Fruit fly (Drosophila melanogaster) whole organism, embryonic: ENCODE measurements around the gene Cys.

Experiments
- Awh ChIP-seq: fragments of 200-800 bp; sonication (Bioruptor generic); IDR thresholded peaks from 2 replicates; pipeline ENCODE4, ENCODE4 v1.3.6; 2022; ENCODE audit warnings: missing biosample characterization, missing genetic modification characterization
- CG1024 ChIP-seq: fragments of 200-800 bp; sonication (Bioruptor generic); IDR thresholded peaks from 2 replicates; pipeline ENCODE4 v1.3.6; 2022; ENCODE audit warnings: missing biosample characterization, missing genetic modification characterization
- CG13624 ChIP-seq: fragments of 200-800 bp; sonication (Bioruptor generic); optimal IDR thresholded peaks from 2 replicates; lab custom pipeline; 2016; ENCODE audit warnings: missing biosample characterization, missing genetic modification characterization
- CG1602 ChIP-seq: fragments of 200-800 bp; sonication (Bioruptor generic); optimal IDR thresholded peaks from 3 replicates; lab custom pipeline; 2016; ENCODE audit warnings: missing biosample characterization, missing genetic modification characterization
- CG2129 ChIP-seq: fragments of 200-800 bp; sonication (Bioruptor generic); IDR thresholded peaks from 2 replicates; pipeline ENCODE4 v1.3.6; 2022; ENCODE audit warnings: missing biosample characterization, missing genetic modification characterization; ENCODE audit not compliant: partially characterized antibody
- CG31224 ChIP-seq: fragments of 200-800 bp; sonication (Bioruptor generic); IDR thresholded peaks from 2 replicates; pipeline ENCODE4 v1.3.6; 2022; ENCODE audit warnings: missing biosample characterization, missing genetic modification characterization
- CG3163 ChIP-seq: fragments of 200-800 bp; sonication (Bioruptor generic); optimal IDR thresholded peaks from 3 replicates; lab custom pipeline; 2016; ENCODE audit warnings: missing biosample characterization, missing genetic modification characterization
- CG3726 ChIP-seq: fragments of 200-800 bp; sonication (Bioruptor generic); IDR thresholded peaks from 3 replicates; pipeline ENCODE4, ENCODE4 v1.3.6; 2022; ENCODE audit warnings: missing biosample characterization, missing genetic modification characterization
- CG4424 ChIP-seq: fragments of 200-800 bp; sonication (Bioruptor generic); optimal IDR thresholded peaks from 3 replicates; lab custom pipeline; 2016; ENCODE audit warnings: missing biosample characterization, missing genetic modification characterization
- CG4617 ChIP-seq: fragments of 200-800 bp; sonication (Bioruptor generic); optimal IDR thresholded peaks from 3 replicates; lab custom pipeline; 2016; ENCODE audit warnings: missing biosample characterization, missing genetic modification characterization, borderline replicate concordance
- CG6791 ChIP-seq: fragments of 200-800 bp; sonication (Bioruptor generic); IDR thresholded peaks from 3 replicates; pipeline ENCODE4 v1.3.6; 2022; ENCODE audit warnings: missing biosample characterization, missing genetic modification characterization; ENCODE audit not compliant: partially characterized antibody
- CG7556 ChIP-seq: fragments of 200-800 bp; sonication (Bioruptor generic); optimal IDR thresholded peaks from 2 replicates; lab custom pipeline; 2017; ENCODE audit warnings: missing biosample characterization, mild to moderate bottlenecking, missing genetic modification characterization
- CG7786 ChIP-seq: fragments of 200-800 bp; sonication (Bioruptor generic); optimal IDR thresholded peaks from 2 replicates; lab custom pipeline; 2016; ENCODE audit warnings: missing biosample characterization, missing genetic modification characterization
- CG9797 ChIP-seq: fragments of 200-800 bp; sonication (Bioruptor generic); optimal IDR thresholded peaks from 3 replicates; lab custom pipeline; 2018; ENCODE audit warnings: missing biosample characterization, mild to moderate bottlenecking, missing genetic modification characterization
- CkIIα-i1 ChIP-seq: fragments of 200-800 bp; sonication (Bioruptor generic); IDR thresholded peaks from 2 replicates; pipeline ENCODE4 v1.3.6; 2022; ENCODE audit warnings: missing biosample characterization, missing genetic modification characterization
- Dek ChIP-seq: fragments of 200-800 bp; sonication (Bioruptor generic); optimal IDR thresholded peaks from 3 replicates; lab custom pipeline; 2019; ENCODE audit warnings: missing biosample characterization, mild to moderate bottlenecking, missing genetic modification characterization, moderate library complexity
- Dll ChIP-seq: fragments of 200-800 bp; sonication (Bioruptor generic); IDR thresholded peaks from 4 replicates; pipeline ENCODE4 v1.3.6; 2022; ENCODE audit warnings: missing biosample characterization, missing genetic modification characterization; ENCODE audit not compliant: partially characterized antibody
- Doc3 ChIP-seq: fragments of 200-800 bp; sonication (Bioruptor generic); IDR thresholded peaks from 3 replicates; pipeline ENCODE4 v1.3.6; 2022; ENCODE audit warnings: missing biosample characterization, missing genetic modification characterization; ENCODE audit not compliant: partially characterized antibody
- Drgx ChIP-seq: fragments of 200-800 bp; sonication (Bioruptor generic); IDR thresholded peaks from 2 replicates; pipeline ENCODE4 v1.3.6; 2022; ENCODE audit warnings: missing biosample characterization, missing genetic modification characterization
- Gug ChIP-seq: fragments of 200-800 bp; sonication (Bioruptor generic); IDR thresholded peaks from 4 replicates; pipeline ENCODE4 v1.3.6; 2022; ENCODE audit warnings: missing biosample characterization, missing genetic modification characterization
- Hr39 ChIP-seq: fragments of >200 bp; optimal IDR thresholded peaks from 2 replicates; lab custom pipeline; 2017
- Jarid2 ChIP-seq: fragments of 200-800 bp; sonication (Bioruptor generic); optimal IDR thresholded peaks from 3 replicates; lab custom pipeline; 2017; ENCODE audit warnings: mild to moderate bottlenecking, missing biosample characterization, missing genetic modification reagents, missing genetic modification characterization
- MTF-1 ChIP-seq: fragments of 200-800 bp; sonication (Bioruptor generic); optimal IDR thresholded peaks from 2 replicates; lab custom pipeline; 2018; ENCODE audit warnings: missing biosample characterization, mild to moderate bottlenecking, missing genetic modification characterization, borderline replicate concordance
- Rx ChIP-seq: fragments of 200-800 bp; sonication (Bioruptor generic); IDR thresholded peaks from 2 replicates; pipeline ENCODE4 v1.3.6; 2022; ENCODE audit warnings: missing biosample characterization, missing genetic modification characterization
- TFAM ChIP-seq: fragments of 200-800 bp; sonication (Bioruptor generic); optimal IDR thresholded peaks from 2 replicates; lab custom pipeline; 2017; ENCODE audit warnings: missing biosample characterization, missing genetic modification characterization, inconsistent platforms
- Xrp1 ChIP-seq: fragments of 200-800 bp; sonication (Bioruptor generic); IDR thresholded peaks from 2 replicates; pipeline ENCODE4 v1.3.6; 2022; ENCODE audit warnings: missing biosample characterization, missing genetic modification characterization
- ab ChIP-seq: fragments of 200-800 bp; sonication (Bioruptor generic); optimal IDR thresholded peaks from 2 replicates; lab custom pipeline; 2016; ENCODE audit warnings: missing biosample characterization, missing genetic modification characterization
- ac ChIP-seq: fragments of 200-800 bp; sonication (Bioruptor generic); optimal IDR thresholded peaks from 3 replicates; lab custom pipeline; 2017; ENCODE audit warnings: missing biosample characterization, mild to moderate bottlenecking, missing genetic modification characterization
- bcd ChIP-seq: fragments of 200-800 bp; sonication (Bioruptor generic); optimal IDR thresholded peaks from 2 replicates; lab custom pipeline; 2017; ENCODE audit warnings: missing biosample characterization, mild to moderate bottlenecking, missing genetic modification characterization
- bigmax ChIP-seq: fragments of 200-800 bp; sonication (Bioruptor generic); optimal IDR thresholded peaks from 2 replicates; lab custom pipeline; 2018; ENCODE audit warnings: missing biosample characterization, mild to moderate bottlenecking, missing genetic modification characterization
- croc ChIP-seq: fragments of 200-800 bp; sonication (Bioruptor generic); conservative IDR thresholded peaks from 3 replicates; pipeline ENCODE4 v1.3.6; 2022; ENCODE audit warnings: missing biosample characterization, missing genetic modification characterization
- crp ChIP-seq, 2 experiments: fragments of 200-800 bp; sonication (Bioruptor generic); optimal IDR thresholded peaks; 2 replicates in 1 of 2; 3 replicates in 1 of 2; lab custom pipeline; 2017; ENCODE audit warnings: missing biosample characterization in 2 of 2, missing genetic modification characterization in 2 of 2, mild to moderate bottlenecking in 1 of 2, moderate library complexity in 1 of 2
- da ChIP-seq: fragments of 200-800 bp; sonication (Bioruptor generic); optimal IDR thresholded peaks from 2 replicates; lab custom pipeline; 2016; ENCODE audit warnings: missing biosample characterization, missing genetic modification characterization
- dm ChIP-seq: fragments of 200-800 bp; sonication (Bioruptor generic); optimal IDR thresholded peaks from 3 replicates; lab custom pipeline; 2016; ENCODE audit warnings: missing biosample characterization, missing genetic modification characterization
- dpn ChIP-seq, 2 experiments: fragments of 200-800 bp; sonication (Bioruptor generic); optimal IDR thresholded peaks; 3 replicates each; lab custom pipeline; 2016; ENCODE audit warnings: missing biosample characterization in 2 of 2, missing genetic modification characterization in 2 of 2
- gcm ChIP-seq: fragments of 200-800 bp; sonication (Bioruptor generic); optimal IDR thresholded peaks from 2 replicates; lab custom pipeline; 2019; ENCODE audit warnings: missing biosample characterization, mild to moderate bottlenecking, missing genetic modification characterization, moderate library complexity
- gro ChIP-seq: fragments of 200-800 bp; sonication (Bioruptor generic); optimal IDR thresholded peaks from 2 replicates; lab custom pipeline; 2016; ENCODE audit warnings: missing biosample characterization, missing genetic modification characterization
- hb ChIP-seq: fragments of 200-800 bp; sonication (Bioruptor generic); IDR thresholded peaks from 3 replicates; pipeline ENCODE4 v1.3.6; 2022; ENCODE audit warnings: missing biosample characterization, missing genetic modification characterization; ENCODE audit not compliant: partially characterized antibody
- inv ChIP-seq: fragments of 200-800 bp; sonication (Bioruptor generic); IDR thresholded peaks from 2 replicates; pipeline ENCODE4 v1.3.6; 2022; ENCODE audit warnings: missing biosample characterization, missing genetic modification characterization; ENCODE audit not compliant: partially characterized antibody
- knrl ChIP-seq: fragments of 200-800 bp; sonication (Bioruptor generic); IDR thresholded peaks from 3 replicates; pipeline ENCODE4 v1.3.6; 2022; ENCODE audit warnings: missing biosample characterization, missing genetic modification characterization; ENCODE audit not compliant: partially characterized antibody
- maf-S ChIP-seq: fragments of 200-800 bp; sonication (Bioruptor generic); optimal IDR thresholded peaks from 2 replicates; lab custom pipeline; 2016; ENCODE audit warnings: missing biosample characterization, missing genetic modification characterization
- odd ChIP-seq: fragments of 200-800 bp; sonication (Bioruptor generic); optimal IDR thresholded peaks from 2 replicates; lab custom pipeline; 2017; ENCODE audit warnings: missing biosample characterization, mild to moderate bottlenecking, missing genetic modification characterization
- peb ChIP-seq: fragments of 200-800 bp; sonication (Bioruptor generic); IDR thresholded peaks from 2 replicates; pipeline ENCODE4 v1.3.6; 2022; ENCODE audit warnings: missing biosample characterization, missing genetic modification characterization
- phol ChIP-seq: fragments of 200-800 bp; sonication (Bioruptor generic); optimal IDR thresholded peaks from 3 replicates; lab custom pipeline; 2018; ENCODE audit warnings: missing biosample characterization, mild to moderate bottlenecking, missing genetic modification characterization, moderate library complexity
- pita ChIP-seq: fragments of 200-800 bp; sonication (Bioruptor generic); optimal IDR thresholded peaks from 2 replicates; lab custom pipeline; 2017; ENCODE audit warnings: missing biosample characterization, mild to moderate bottlenecking, missing genetic modification characterization
- run ChIP-seq: fragments of 200-800 bp; sonication (Bioruptor generic); optimal IDR thresholded peaks from 3 replicates; lab custom pipeline; 2018; ENCODE audit warnings: missing biosample characterization, mild to moderate bottlenecking, missing genetic modification characterization
- slbo ChIP-seq: fragments of 200-800 bp; sonication (Bioruptor generic); IDR thresholded peaks from 2 replicates; pipeline ENCODE4 v1.3.6; 2022; ENCODE audit warnings: missing biosample characterization, missing genetic modification characterization
- tx ChIP-seq: fragments of 200-800 bp; sonication (Bioruptor generic); optimal IDR thresholded peaks from 2 replicates; lab custom pipeline; 2016; ENCODE audit warnings: missing biosample characterization, missing genetic modification characterization
- yki ChIP-seq: fragments of >200 bp; optimal IDR thresholded peaks from 3 replicates; lab custom pipeline; 2018

Cys gene

DNA sequence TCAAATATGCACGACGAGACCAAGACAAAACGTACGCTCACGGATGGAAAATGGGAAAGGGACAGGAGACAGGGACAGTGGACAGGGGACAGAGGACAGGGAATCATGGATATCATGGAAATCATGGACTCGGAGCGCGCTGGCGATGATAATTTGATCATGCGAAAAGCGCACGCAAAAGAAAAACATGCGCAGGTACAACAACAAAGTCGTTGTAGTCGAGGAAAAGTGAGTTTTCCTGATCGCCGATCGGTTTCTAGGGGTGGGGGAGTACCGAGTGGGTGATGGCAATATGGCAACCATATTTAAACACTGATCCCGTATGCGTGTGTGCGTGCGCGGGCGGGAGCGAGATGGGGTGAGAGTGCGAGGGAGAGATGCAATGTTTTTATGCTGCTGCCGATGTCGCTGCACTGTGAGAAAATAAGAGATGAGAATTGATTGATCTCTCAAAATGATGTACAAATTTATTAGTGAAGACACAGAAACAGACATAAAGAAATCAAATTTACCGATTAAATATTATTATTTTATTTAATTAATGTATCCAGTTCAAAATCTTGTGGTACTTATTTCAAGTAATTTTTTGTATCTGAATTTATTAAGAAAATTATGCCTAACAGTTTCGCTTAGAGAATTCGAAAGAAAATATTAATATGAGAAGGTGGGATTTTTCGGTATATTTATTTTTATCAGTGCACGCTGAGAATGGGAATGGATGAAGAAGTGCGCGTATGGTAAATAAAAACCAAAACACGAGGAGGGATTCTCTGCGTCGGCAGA, 21.5 kb upstream of the Cys start (continued):
- TF ChIP-seq CG6791 (GFP tag; lab: Robert Waterston, UW), result no peak
- TF ChIP-seq MTF-1 (GFP tag; lab: Kevin White, UChicago), result peak; percentile 37
- peak; percentile 71 for TF ChIP-seq peb (GFP tag; lab: Robert Waterston, UW)
- TF ChIP-seq CG1024, result peak; percentile 61; the same call in 1 of the 2 replicates
- TF ChIP-seq odd (GFP tag; lab: Kevin White, UChicago), result peak; percentile 80
- TF ChIP-seq Hr39 (lab: Kevin White, UChicago), result peak; percentile 99
- TF ChIP-seq CG3726 (GFP tag; lab: Robert Waterston, UW), result 0 out of 3 replicates have a peak, but pooled peaks have one; percentile 45
- peak; percentile 86 for TF ChIP-seq bcd (GFP tag; lab: Kevin White, UChicago)
- peak; percentile 96 for TF ChIP-seq gcm (GFP tag; lab: Kevin White, UChicago)
- peak; percentile 94 for TF ChIP-seq CG7556 (GFP tag; lab: Kevin White, UChicago)
- TF ChIP-seq dm (GFP tag; lab: Kevin White, UChicago), result no peak
- TF ChIP-seq Xrp1, result peak; percentile 93
- peak; percentile 31; the same call in 1 of the 2 replicates for TF ChIP-seq Drgx (GFP tag; lab: Robert Waterston, UW)
- no peak for TF ChIP-seq CG13624 (GFP tag; lab: Kevin White, UChicago)
- TF ChIP-seq croc (GFP tag; lab: Robert Waterston, UW), result peak; percentile 87
- TF ChIP-seq crp (GFP tag; optimal IDR thresholded peaks at IDR 0.05; lab: Kevin White, UChicago), result peak in 1 of 2 experiments; percentile 27
- TF ChIP-seq Dek, result peak; percentile 19
- TF ChIP-seq CG3163 (GFP tag; lab: Kevin White, UChicago), result no peak
- peak; percentile 47 for TF ChIP-seq CG4617
- TF ChIP-seq tx, result no peak
- no peak for TF ChIP-seq slbo (GFP tag; lab: Robert Waterston, UW)
- no peak for TF ChIP-seq Dll (GFP tag; lab: Robert Waterston, UW)
- peak; percentile 92 for TF ChIP-seq CG1602
- no peak for TF ChIP-seq CkIIα-i1
- peak; percentile 69 for TF ChIP-seq Awh (GFP tag; lab: Robert Waterston, UW)
- TF ChIP-seq bigmax (GFP tag; lab: Kevin White, UChicago), result no peak
- peak in 1 of 2 experiments; percentile 81 for TF ChIP-seq dpn (GFP tag; optimal IDR thresholded peaks at IDR 0.05; lab: Kevin White, UChicago)
- TF ChIP-seq CG2129 (GFP tag; lab: Robert Waterston, UW), result no peak
- no peak for TF ChIP-seq Rx (GFP tag; lab: Robert Waterston, UW)
- TF ChIP-seq TFAM (GFP tag; lab: Kevin White, UChicago), result peak; percentile 59
- TF ChIP-seq CG7786 (GFP tag; lab: Kevin White, UChicago), result no peak
- peak; percentile 44; the same call in 1 of the 4 replicates for TF ChIP-seq Gug (GFP tag; lab: Robert Waterston, UW)
- TF ChIP-seq ab, result no peak
- no peak for TF ChIP-seq maf-S (GFP tag; lab: Kevin White, UChicago)
- no peak for TF ChIP-seq yki (lab: Kevin White, UChicago)
- peak; percentile 1 for TF ChIP-seq CG9797 (GFP tag; lab: Kevin White, UChicago)
- no peak for TF ChIP-seq inv
- TF ChIP-seq Doc3 (GFP tag; lab: Robert Waterston, UW), result no peak
- TF ChIP-seq ac (GFP tag; lab: Kevin White, UChicago), result peak; percentile 86
- TF ChIP-seq pita, result no peak
- no peak for TF ChIP-seq gro
- peak; percentile 69 for TF ChIP-seq run (tag; lab: Kevin White, UChicago)
- TF ChIP-seq da, result no peak
- peak; percentile 34; the same call in 1 of the 2 replicates for TF ChIP-seq CG31224
- TF ChIP-seq phol (tag; lab: Kevin White, UChicago), result peak; percentile 93
- TF ChIP-seq hb (GFP tag; lab: Robert Waterston, UW), result no peak
- peak; percentile 47 for TF ChIP-seq Jarid2 (GFP tag; lab: Kevin White, UChicago)
- TF ChIP-seq knrl (GFP tag; lab: Robert Waterston, UW), result no peak
- TF ChIP-seq CG4424 (GFP tag; lab: Kevin White, UChicago), result peak; percentile 90
